Worm (Caenorhabditis elegans): ENCODE results near the gene Y97E10AR.4.

The Y97E10AR.4 gene

DNA sequence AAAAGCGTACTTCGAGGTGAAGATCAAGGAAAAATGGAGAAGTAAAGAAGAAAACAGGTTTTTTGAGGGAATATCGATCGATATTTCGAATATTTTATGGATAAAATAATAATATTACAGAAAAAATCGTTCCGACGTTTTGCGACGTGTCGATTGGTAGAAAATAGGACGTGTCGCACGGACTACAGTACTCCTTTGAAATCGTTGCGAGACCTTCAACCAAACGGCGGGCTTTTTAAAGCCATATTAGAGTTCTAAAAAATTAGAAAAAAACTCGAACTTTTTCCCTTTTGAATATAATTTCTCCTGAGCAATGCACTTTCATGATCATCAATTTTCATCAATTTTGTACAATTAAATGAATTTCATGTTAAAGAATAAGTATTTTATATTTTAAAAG lies at the start of gene Y97E10AR.4:
Y97E10AR.4 (minus strand) TSS at position 131 of the 400 bp plus-strand sequence.
- TF ChIP-seq snpc-4 (GFP tag; optimal IDR thresholded peaks at IDR 0.05) (no peak), snpc-4 (tag; optimal IDR thresholded peaks at IDR 0.05) (peak in 1 of 4 experiments; percentile 6), egl-18 (GFP tag; IDR thresholded peaks at IDR 0.05) (no peak), ekl-4 (GFP tag; IDR thresholded peaks at IDR 0.05) (no peak), Y67H2A.10 (GFP tag; conservative IDR thresholded peaks at IDR 0.05) (no peak), snpc-1.3 (tag; optimal IDR thresholded peaks at IDR 0.05; ENCODE audit: insufficient read depth) (peak; percentile 8), ztf-22 (GFP tag; optimal IDR thresholded peaks at IDR 0.05) (no peak), aptf-2 (GFP tag; conservative IDR thresholded peaks at IDR 0.05) (no peak), F39B2.1 (GFP tag; IDR thresholded peaks at IDR 0.05) (no peak), tlf-1 (GFP tag; optimal IDR thresholded peaks at IDR 0.05) (no peak), tbp1 (GFP tag; optimal IDR thresholded peaks at IDR 0.05) (no peak), chd-7 (tag; optimal IDR thresholded peaks at IDR 0.05) (no peak), madf-8 (GFP tag; conservative IDR thresholded peaks at IDR 0.05) (0 out of 2 replicates have a peak, but pooled peaks have one; percentile 26), tbx-9 (tag; optimal IDR thresholded peaks at IDR 0.05; ENCODE audit: borderline replicate concordance) (no peak), lsy-27 (tag; optimal IDR thresholded peaks at IDR 0.05; ENCODE audit: borderline replicate concordance, insufficient read depth) (no peak), hlh-12 (tag; optimal IDR thresholded peaks at IDR 0.05) (no peak), bed-2 (GFP tag; IDR thresholded peaks at IDR 0.05) (no peak), F57A8.1 (GFP tag; optimal IDR thresholded peaks at IDR 0.05) (no peak), aptf-3 (GFP tag; IDR thresholded peaks at IDR 0.05) (no peak), akir-1 (GFP tag; optimal IDR thresholded peaks at IDR 0.05) (no peak), madf-6 (GFP tag; IDR thresholded peaks at IDR 0.05) (peak; percentile 39; the same call in 1 of the 2 replicates), xnd-1 (tag; optimal IDR thresholded peaks at IDR 0.05) (no peak), fkh-3 (tag; optimal IDR thresholded peaks at IDR 0.05) (no peak), F33H1.4 (GFP tag; IDR thresholded peaks at IDR 0.05) (peak; percentile 57), dpl-1 (GFP tag; optimal IDR thresholded peaks at IDR 0.05) (no peak), lsl-1 (GFP tag; optimal IDR thresholded peaks at IDR 0.05) (peak; percentile 66), hmg-1.2 (GFP tag; IDR thresholded peaks at IDR 0.05) (0 out of 2 replicates have a peak, but pooled peaks have one; percentile 7), T07F8.4 (tag; optimal IDR thresholded peaks at IDR 0.05) (no peak), dpff-1 (tag; optimal IDR thresholded peaks at IDR 0.05) (no peak)

DNA sequence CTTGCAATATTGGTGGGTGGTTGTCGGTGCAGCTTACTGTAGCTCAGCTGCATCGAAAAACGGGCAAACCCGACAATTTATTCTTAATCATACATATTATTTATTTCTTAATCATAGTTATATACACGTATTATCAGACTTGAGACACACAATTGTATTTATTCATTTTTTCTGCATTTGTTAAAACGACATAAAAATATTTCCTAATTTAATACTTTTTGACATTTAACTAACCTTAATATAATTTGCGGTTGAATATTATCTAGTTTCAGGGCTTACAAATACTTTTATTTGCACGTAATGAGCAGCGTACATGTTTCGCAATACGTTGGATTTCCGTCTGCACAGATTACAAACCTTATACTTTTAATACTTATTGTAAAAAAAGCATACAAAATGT lies 48.3 kb upstream of the Y97E10AR.4 start, which contains the start of gene str-138:
str-138 (plus strand) TSS at position 301 of the 400 bp plus-strand sequence.
- TF ChIP-seq egl-44 (GFP tag; IDR thresholded peaks at IDR 0.05) (no peak), K12H6.12 (tag; optimal IDR thresholded peaks at IDR 0.05) (no peak), hlh-12 (tag; optimal IDR thresholded peaks at IDR 0.05) (no peak), F57C9.4 (tag; optimal IDR thresholded peaks at IDR 0.05) (no peak), bed-2 (GFP tag; IDR thresholded peaks at IDR 0.05) (no peak), snpc-1.1 (tag; optimal IDR thresholded peaks at IDR 0.05; ENCODE audit: insufficient read depth) (no peak), egrh-3 (GFP tag; IDR thresholded peaks at IDR 0.05) (no peak), ztf-18 (tag; optimal IDR thresholded peaks at IDR 0.05) (no peak), nfyb-1 (GFP tag; IDR thresholded peaks at IDR 0.05) (no peak)

DNA sequence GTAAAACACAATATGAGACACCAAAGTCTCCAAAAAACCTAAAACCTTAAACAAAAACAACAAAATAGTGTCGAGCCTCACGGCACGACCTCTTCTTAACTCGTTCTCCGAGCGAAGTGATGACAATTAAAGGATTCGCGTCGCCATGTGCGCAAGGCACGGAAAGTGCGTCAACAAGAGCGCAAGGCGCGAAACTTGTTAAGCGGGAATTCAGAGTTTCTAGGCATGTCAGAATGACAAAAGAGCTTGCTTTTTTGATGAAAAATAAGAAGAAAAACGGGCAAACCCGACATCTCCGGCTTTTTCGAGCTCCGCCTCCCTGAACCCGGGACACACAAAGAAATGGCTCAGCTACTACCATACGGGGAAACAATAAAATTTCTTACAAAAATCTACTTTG lies 47.7 kb upstream of the Y97E10AR.4 start:
- TF ChIP-seq xnd-1 (tag; optimal IDR thresholded peaks at IDR 0.05) (peak; percentile 48), madf-8 (GFP tag; conservative IDR thresholded peaks at IDR 0.05) (peak; percentile 79), ztf-18 (tag; optimal IDR thresholded peaks at IDR 0.05) (peak; percentile 84), B0019.2 (GFP tag; conservative IDR thresholded peaks at IDR 0.05) (peak; percentile 20; the same call in 1 of the 2 replicates), madf-3 (GFP tag; IDR thresholded peaks at IDR 0.05) (peak; percentile 72; the same call in 1 of the 2 replicates), madf-6 (GFP tag; IDR thresholded peaks at IDR 0.05) (peak; percentile 89), F39B2.1 (GFP tag; IDR thresholded peaks at IDR 0.05) (peak; percentile 69; the same call in 1 of the 2 replicates), D2030.7 (GFP tag; IDR thresholded peaks at IDR 0.05) (peak; percentile 61), hsf-1 (GFP tag; IDR thresholded peaks at IDR 0.05) (peak; percentile 85), nfyb-1 (GFP tag; IDR thresholded peaks at IDR 0.05) (0 out of 2 replicates have a peak, but pooled peaks have one; percentile 22), ceh-91 (GFP tag; IDR thresholded peaks at IDR 0.05) (0 out of 2 replicates have a peak, but pooled peaks have one; percentile 28)
